Fruit fly (Drosophila melanogaster) whole organism, embryonic: ENCODE data around the gene CG4101.
A peak's percentile ranks its signal among the peaks of the same experiment; 100 is the strongest.

Experiments used
- B-H1 ChIP-seq: fragments of 200-800 bp; sonication (Bioruptor generic); IDR thresholded peaks from 3 replicates; pipeline ENCODE4 v1.3.6; 2022; ENCODE audit warnings: missing biosample characterization, missing genetic modification characterization
- Bdp1 ChIP-seq: fragments of 200-800 bp; sonication (Bioruptor generic); optimal IDR thresholded peaks from 3 replicates; lab custom pipeline; 2016; ENCODE audit warnings: missing biosample characterization, missing genetic modification characterization
- CG10366 ChIP-seq: fragments of 200-800 bp; sonication (Bioruptor generic); IDR thresholded peaks from 2 replicates; pipeline ENCODE4 v1.3.6; 2022; ENCODE audit warnings: missing biosample characterization, missing genetic modification characterization
- CG12744 ChIP-seq: fragments of 200-800 bp; sonication (Bioruptor generic); optimal IDR thresholded peaks from 2 replicates; lab custom pipeline; 2016; ENCODE audit warnings: missing biosample characterization, missing genetic modification characterization
- CG12942 ChIP-seq: fragments of 200-800 bp; sonication (Bioruptor generic); optimal IDR thresholded peaks from 3 replicates; lab custom pipeline; 2016; ENCODE audit warnings: missing biosample characterization, missing genetic modification characterization
- CG14965 ChIP-seq: fragments of 200-800 bp; sonication (Bioruptor generic); optimal IDR thresholded peaks from 2 replicates; lab custom pipeline; 2016; ENCODE audit warnings: missing biosample characterization, missing genetic modification characterization, borderline replicate concordance
- CG2678 ChIP-seq: fragments of 200-800 bp; sonication (Bioruptor generic); optimal IDR thresholded peaks from 3 replicates; lab custom pipeline; 2019; ENCODE audit warnings: missing biosample characterization, mild to moderate bottlenecking, missing genetic modification characterization, moderate library complexity
- CG3065 ChIP-seq: fragments of 200-800 bp; sonication (Bioruptor generic); optimal IDR thresholded peaks from 2 replicates; lab custom pipeline; 2016; ENCODE audit warnings: missing biosample characterization, missing genetic modification characterization
- CG6689 ChIP-seq: fragments of 200-800 bp; sonication (Bioruptor generic); IDR thresholded peaks from 2 replicates; pipeline ENCODE4 v1.3.6; 2022; ENCODE audit warnings: missing biosample characterization, missing genetic modification characterization
- CG9876 ChIP-seq: fragments of 200-800 bp; sonication (Bioruptor generic); optimal IDR thresholded peaks from 2 replicates; lab custom pipeline; 2016; ENCODE audit warnings: missing biosample characterization, missing genetic modification characterization
- E2f1 ChIP-seq: fragments of 200-800 bp; sonication (Bioruptor generic); IDR thresholded peaks from 2 replicates; pipeline ENCODE4 v1.3.6; 2022; ENCODE audit warnings: missing biosample characterization, missing genetic modification characterization
- NC2α ChIP-seq: fragments of 200-800 bp; sonication (Bioruptor generic); optimal IDR thresholded peaks from 2 replicates; lab custom pipeline; 2016; ENCODE audit warnings: missing biosample characterization, missing genetic modification characterization
- Xrp1 ChIP-seq: fragments of 200-800 bp; sonication (Bioruptor generic); IDR thresholded peaks from 2 replicates; pipeline ENCODE4 v1.3.6; 2022; ENCODE audit warnings: missing biosample characterization, missing genetic modification characterization
- exex ChIP-seq: fragments of 200-800 bp; sonication (Bioruptor generic); optimal IDR thresholded peaks from 4 replicates; lab custom pipeline; 2018; ENCODE audit warnings: missing biosample characterization, mild to moderate bottlenecking, missing genetic modification characterization, moderate library complexity
- gcm2 ChIP-seq: fragments of 200-800 bp; sonication (Bioruptor generic); optimal IDR thresholded peaks from 2 replicates; lab custom pipeline; 2016; ENCODE audit warnings: missing biosample characterization, missing genetic modification characterization
- gt ChIP-seq: fragments of 200-800 bp; sonication (Bioruptor generic); IDR thresholded peaks from 2 replicates; pipeline ENCODE4 v1.3.6; 2022; ENCODE audit warnings: missing biosample characterization, missing genetic modification characterization
- lola ChIP-seq, 3 experiments: fragments of >200 bp in 2 of 3; fragments of 200-800 bp in 1 of 3; sonication (Bioruptor generic) in 1 of 3; optimal IDR thresholded peaks; 2 replicates each; lab custom pipeline; 2017 to 2019; ENCODE audit warnings: missing biosample characterization in 3 of 3, missing genetic modification characterization in 3 of 3, mild to moderate bottlenecking in 1 of 3, moderate library complexity in 1 of 3
- sima ChIP-seq: fragments of 200-800 bp; sonication (Bioruptor generic); optimal IDR thresholded peaks from 2 replicates; lab custom pipeline; 2016; ENCODE audit warnings: missing biosample characterization, missing genetic modification characterization
- slp2 ChIP-seq: fragments of 200-800 bp; sonication (Bioruptor generic); optimal IDR thresholded peaks from 2 replicates; lab custom pipeline; 2016; ENCODE audit warnings: missing biosample characterization, missing genetic modification characterization

Gene CG4101

DNA sequence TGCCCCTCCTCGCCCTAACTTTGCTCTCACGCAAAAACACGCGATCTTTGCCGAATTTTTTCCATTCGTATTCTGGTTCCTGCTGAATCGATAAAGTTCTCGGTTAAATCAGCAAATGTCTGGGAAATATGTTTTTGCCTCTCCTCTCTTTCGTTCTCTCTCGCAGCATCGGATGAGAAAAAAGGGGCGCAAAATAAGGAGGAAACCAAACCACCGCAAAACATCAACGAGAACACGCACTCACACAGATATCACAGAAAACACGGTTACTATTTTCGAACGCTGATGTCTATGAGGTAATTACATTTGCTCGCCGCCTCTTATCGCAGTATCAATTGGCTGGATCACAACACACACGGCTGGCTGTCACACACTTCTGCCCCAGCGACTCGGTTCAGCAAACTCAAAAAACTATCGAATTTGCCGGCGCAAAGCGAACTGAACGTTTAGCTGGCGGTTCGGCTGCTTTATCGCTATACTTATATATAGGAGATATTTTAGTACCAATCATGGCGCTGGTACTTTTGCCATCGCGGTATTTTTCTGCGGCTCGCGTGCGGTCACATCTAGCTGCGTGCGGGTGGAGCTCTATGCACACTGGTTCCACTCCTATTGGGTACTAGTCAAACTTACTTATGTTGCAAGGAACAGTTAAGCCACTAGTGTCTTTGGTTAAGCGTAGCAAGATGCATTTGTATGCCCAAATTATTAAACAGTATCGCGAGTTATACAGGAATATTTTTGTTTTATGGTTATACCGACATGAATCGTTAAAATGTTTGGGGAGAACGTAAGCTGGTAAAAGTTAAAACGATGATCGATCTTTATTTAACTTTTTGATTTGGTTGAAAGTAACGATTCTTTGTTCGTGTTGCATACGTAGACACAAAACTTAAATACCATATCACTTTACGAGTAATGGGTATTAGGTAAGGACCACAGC, 49.2 kb downstream of the CG4101 start, which contains the start of gene Baldspot (continued):
- TF ChIP-seq lola (GFP tag; optimal IDR thresholded peaks at IDR 0.05; lab: Kevin White, UChicago): peak in 1 of 3 experiments; percentile 25
- TF ChIP-seq exex (tag; lab: Kevin White, UChicago): peak; percentile 84
- peak; percentile 71 for TF ChIP-seq slp2 (GFP tag; lab: Kevin White, UChicago)
- TF ChIP-seq CG6689: peak; percentile 69
- TF ChIP-seq B-H1 (GFP tag; lab: Robert Waterston, UW): peak; percentile 44; the same call in 1 of the 3 replicates
- no peak for TF ChIP-seq CG9876
- TF ChIP-seq CG2678 (tag; lab: Kevin White, UChicago): peak; percentile 91
- peak; percentile 59 for TF ChIP-seq Bdp1 (GFP tag; lab: Kevin White, UChicago)
- peak; percentile 16 for TF ChIP-seq sima (GFP tag; lab: Kevin White, UChicago)
- peak; percentile 55 for TF ChIP-seq CG14965 (GFP tag; lab: Kevin White, UChicago)
- peak; percentile 71 for TF ChIP-seq NC2α (GFP tag; lab: Kevin White, UChicago)
- peak; percentile 83 for TF ChIP-seq Xrp1
- TF ChIP-seq CG3065 (GFP tag; lab: Kevin White, UChicago): no peak
- TF ChIP-seq CG12942 (GFP tag; lab: Kevin White, UChicago): peak; percentile 19
- TF ChIP-seq gcm2: peak; percentile 84
- TF ChIP-seq CG12744: no peak
- TF ChIP-seq E2f1 (GFP tag; lab: Robert Waterston, UW): no peak
- TF ChIP-seq gt: no peak
- peak; percentile 54 for TF ChIP-seq CG10366
